Fruit fly (Drosophila melanogaster): Measurements from ENCODE around the gene tgy.

The tgy gene

dm6 chrX:19144785-19145422 is 17.8 kb upstream of the tgy start:
- TF ChIP-seq noc (tag; optimal IDR thresholded peaks at IDR 0.05), result no peak

DNA sequence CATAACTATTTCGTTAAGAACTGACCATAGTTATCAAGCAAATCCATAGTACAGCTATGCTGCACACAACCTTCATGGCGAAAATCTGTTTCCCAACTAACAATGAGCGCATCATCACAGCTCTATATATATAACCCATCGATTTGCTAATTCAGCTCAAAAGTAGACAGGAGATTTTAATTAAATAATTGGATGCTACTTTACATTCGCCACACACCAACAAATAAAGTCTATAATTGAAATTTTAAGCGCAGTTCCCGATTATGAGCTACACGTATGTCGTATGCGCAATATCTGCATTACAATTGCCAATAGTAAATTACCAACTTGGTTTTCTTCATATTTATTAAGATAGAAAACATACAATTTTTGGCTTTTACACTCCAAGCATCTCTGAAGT is 8.7 kb upstream of the tgy start, which contains the start of gene Obp18a:
Gene Obp18a, minus strand, starts transcription at position 101 of the 400 bp plus-strand sequence.
- TF ChIP-seq noc (tag; optimal IDR thresholded peaks at IDR 0.05), result no peak

DNA sequence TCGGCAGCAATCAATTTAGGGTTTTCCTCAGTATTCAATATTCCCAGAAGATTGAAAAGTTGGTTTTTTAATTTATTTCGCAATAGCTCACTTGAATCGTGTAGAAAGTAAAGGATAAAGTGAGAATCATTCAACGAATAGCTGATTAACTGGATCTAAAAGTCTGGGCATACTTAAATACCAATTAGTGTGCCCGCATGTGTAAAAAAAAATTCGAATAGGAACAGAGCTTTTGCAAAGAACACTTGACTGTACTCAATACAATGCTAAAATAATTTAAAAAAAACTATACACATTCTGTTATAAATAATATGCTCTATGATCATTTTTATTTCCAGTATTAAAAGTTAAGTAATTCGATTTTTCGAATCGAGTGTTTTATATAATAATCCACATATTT is 2.8 kb downstream of the tgy start, which contains the start of gene CG15882:
Gene CG15882, minus strand, starts transcription at position 101 of the 400 bp plus-strand sequence.
- no peak for TF ChIP-seq noc (tag; optimal IDR thresholded peaks at IDR 0.05)

- TF ChIP-seq noc (tag; optimal IDR thresholded peaks at IDR 0.05), result no peak
Measured at dm6 chrX:19120367-19120766, 6.7 kb downstream of the tgy start.

DNA sequence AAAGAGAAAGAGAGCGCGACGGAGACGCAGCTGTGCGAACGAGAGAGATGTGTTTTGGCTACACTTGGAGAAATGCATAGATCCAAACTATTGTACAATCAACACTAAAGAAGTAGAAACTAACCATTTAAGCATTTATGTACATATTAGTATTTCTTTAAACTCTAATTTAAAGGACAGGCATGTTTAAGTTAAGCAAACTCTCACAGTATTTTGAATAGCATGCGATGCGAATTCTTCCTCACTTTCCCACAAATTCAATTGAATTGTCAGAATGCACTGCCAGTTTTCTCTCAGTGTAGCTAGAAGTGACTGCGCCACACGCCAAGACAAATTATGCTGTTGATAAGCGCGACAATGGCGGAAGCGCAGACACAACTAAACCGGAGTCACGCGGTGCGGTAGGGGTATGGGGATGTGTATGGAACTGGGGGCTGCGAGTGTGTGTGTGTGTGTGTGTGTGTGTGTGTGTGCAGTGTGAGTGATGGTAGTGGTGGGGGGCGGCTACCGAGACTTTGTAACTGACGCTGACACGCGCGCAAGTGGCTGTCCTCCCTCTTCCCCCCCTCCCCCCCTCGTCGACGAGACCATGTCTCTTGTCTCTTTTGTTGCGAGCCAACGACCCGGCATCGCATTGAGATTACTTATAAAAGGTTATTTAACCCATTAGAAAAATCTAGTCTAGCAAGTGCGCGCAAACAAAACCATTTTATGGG is 20.1 kb downstream of the tgy start:
- TF ChIP-seq noc (tag; optimal IDR thresholded peaks at IDR 0.05), result no peak

DNA sequence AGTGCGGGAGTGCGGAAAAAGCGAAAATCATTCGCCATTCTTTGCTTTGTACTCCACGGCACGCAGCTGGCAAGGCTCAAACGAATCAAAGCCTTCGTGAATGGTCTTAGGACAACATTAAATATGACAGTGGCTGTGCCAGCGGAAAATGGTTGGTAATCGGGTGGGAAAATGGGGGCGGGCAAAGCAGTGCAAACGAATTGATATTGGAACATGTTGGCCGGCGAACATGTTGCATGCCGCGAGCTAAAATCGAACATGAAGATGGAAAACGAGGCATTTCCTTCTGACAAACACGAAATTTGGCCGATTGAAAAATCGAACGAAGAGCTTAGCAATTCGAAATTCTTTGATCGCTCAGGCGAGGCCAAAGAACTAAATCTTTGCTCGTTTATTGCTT is 30.9 kb downstream of the tgy start:
- no peak for TF ChIP-seq noc (tag; optimal IDR thresholded peaks at IDR 0.05)

DNA sequence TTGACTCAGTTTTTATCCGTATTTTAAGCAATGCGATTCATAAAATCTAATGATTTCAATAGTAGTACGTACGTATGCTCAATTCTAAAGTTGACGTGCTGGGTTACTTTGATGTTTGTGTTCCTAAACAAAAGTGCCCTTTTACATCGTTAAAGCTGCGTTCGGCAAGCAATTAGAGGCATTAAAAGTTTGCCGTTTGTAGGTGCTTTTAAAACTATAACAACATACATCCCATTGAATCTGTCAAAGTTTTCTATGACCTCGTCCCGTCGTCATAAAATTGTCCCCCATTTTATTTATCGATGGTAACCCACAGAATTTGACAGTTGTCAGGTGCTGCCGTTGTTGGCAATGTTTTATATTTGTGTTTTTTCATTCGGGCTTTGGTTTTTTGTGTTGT is 43.9 kb downstream of the tgy start, which contains the start of gene CG7423:
Gene CG7423, minus strand, starts transcription at position 101 of the 400 bp plus-strand sequence.
- TF ChIP-seq noc (tag; optimal IDR thresholded peaks at IDR 0.05), result no peak

DNA sequence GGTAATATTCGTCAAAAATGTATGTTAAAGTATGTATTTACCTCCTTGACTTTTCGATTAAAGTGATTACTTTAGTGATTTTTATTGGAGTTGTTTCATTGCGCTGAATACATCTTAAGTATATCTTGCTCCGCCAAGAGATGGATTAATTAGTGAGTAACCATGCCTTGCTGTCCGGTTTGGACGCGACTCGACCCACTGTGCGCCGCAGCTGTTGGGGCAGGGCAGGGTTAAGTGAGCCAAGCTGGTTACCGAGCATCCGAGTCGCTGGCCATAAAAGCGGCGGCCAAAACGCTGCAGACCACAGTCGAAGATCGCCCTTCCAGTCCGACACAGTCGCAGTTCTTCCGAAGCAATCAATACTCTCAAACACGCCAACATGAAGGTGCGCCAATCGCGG is 45.8 kb downstream of the tgy start, which contains the start of gene CG14191:
Gene CG14191, plus strand, starts transcription at position 301 of the 400 bp plus-strand sequence.
- no peak for TF ChIP-seq noc (tag; optimal IDR thresholded peaks at IDR 0.05)

DNA sequence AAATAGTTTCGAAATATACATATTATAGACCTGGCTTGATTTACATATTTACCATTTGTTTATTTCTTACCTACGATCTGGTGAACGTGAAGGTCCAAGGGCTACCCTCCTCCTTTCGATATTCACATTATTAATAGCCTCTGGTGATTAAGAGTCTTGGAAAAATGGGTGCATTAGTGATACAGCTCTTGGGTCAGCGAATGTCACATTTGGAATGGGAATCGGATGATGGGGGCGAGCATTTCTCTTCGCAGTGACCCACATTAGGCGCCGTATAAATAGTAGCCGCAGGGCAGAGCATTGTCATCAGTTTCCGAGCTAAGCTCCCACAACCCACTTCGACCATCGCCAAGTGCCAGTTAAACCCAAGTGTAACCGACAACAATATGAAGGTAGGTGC is 49.7 kb downstream of the tgy start, which contains the start of gene CG7406:
Gene CG7406, plus strand, starts transcription at position 301 of the 400 bp plus-strand sequence.
- no peak for TF ChIP-seq noc (tag; optimal IDR thresholded peaks at IDR 0.05)
